Worm (Caenorhabditis elegans): ENCODE results near the gene nhr-175.

Gene nhr-175

ce11 chrV:13909400-13909799, 42.9 kb downstream of the nhr-175 start, which contains the start of gene C06B3.7:
C06B3.7 (plus strand) TSS chrV:13909686.
- no peak for TF ChIP-seq nhr-76 (tag; optimal IDR thresholded peaks at IDR 0.05)
- no peak for TF ChIP-seq tbx-8 (GFP tag; optimal IDR thresholded peaks at IDR 0.05)
- no peak for TF ChIP-seq bed-3 (GFP tag; optimal IDR thresholded peaks at IDR 0.05)
- no peak for TF ChIP-seq nhr-28 (tag; optimal IDR thresholded peaks at IDR 0.05)
- no peak for TF ChIP-seq mab-5 (tag; optimal IDR thresholded peaks at IDR 0.05)
- no peak for TF ChIP-seq pha-4 (tag; optimal IDR thresholded peaks at IDR 0.05)

- TF ChIP-seq elt-1 (tag; optimal IDR thresholded peaks at IDR 0.05; ENCODE audit: borderline replicate concordance, insufficient read depth): no peak
These were observed 48.9 kb downstream of the nhr-175 start, which contains the start of gene gcy-32 for ce11 chrV:13915390-13915789. gcy-32 (minus strand) TSS chrV:13915490.

DNA sequence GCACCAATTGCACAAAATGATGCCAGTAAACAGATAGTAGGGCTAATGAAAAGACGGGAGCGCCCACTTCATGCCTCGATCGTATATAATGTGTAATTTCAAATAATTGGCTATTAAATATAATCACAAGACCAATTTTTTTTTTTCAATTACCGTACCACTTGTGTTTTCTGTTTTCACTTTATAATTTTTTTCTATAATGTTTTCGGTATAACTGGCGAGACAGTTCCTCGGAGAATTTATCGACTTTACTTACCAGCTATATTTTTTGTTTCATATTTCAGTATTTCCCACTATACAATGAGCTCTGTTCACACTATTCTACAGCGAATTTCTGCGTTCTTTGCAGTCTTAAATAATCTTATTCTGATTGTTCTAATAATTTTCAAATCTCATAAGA, 49.7 kb downstream of the nhr-175 start, which contains the start of gene str-252:
str-252 (plus strand) TSS at position 301 of the 400 bp plus-strand sequence.
- no peak for TF ChIP-seq mab-5 (tag; optimal IDR thresholded peaks at IDR 0.05)
- TF ChIP-seq ceh-43 (GFP tag; optimal IDR thresholded peaks at IDR 0.05): no peak
- TF ChIP-seq ces-1 (GFP tag; optimal IDR thresholded peaks at IDR 0.05): no peak
- no peak for TF ChIP-seq drap-1 (GFP tag; optimal IDR thresholded peaks at IDR 0.05)
- no peak for TF ChIP-seq blmp-1 (tag; optimal IDR thresholded peaks at IDR 0.05)
- TF ChIP-seq mls-2 (tag; optimal IDR thresholded peaks at IDR 0.05): no peak
- TF ChIP-seq unc-39 (tag; optimal IDR thresholded peaks at IDR 0.05): no peak
- no peak for TF ChIP-seq lin-32 (GFP tag; optimal IDR thresholded peaks at IDR 0.05)
- TF ChIP-seq tbx-8 (GFP tag; optimal IDR thresholded peaks at IDR 0.05): no peak
- TF ChIP-seq elt-3 (tag; optimal IDR thresholded peaks at IDR 0.05): no peak
- TF ChIP-seq nhr-12 (tag; optimal IDR thresholded peaks at IDR 0.05): no peak
- no peak for TF ChIP-seq ceh-83 (GFP tag; optimal IDR thresholded peaks at IDR 0.05)

Data from whole organism, mixed stage, embryonic.